Fruit fly (Drosophila melanogaster) Kc167 (cell line): ENCODE measurements around the gene Elal.

Source experiments
- Myc ChIP-seq: fragments of >200 bp; optimal IDR thresholded peaks from 2 replicates; lab custom pipeline; 2017; ENCODE audit warnings: missing external identifiers
- insv ChIP-seq: fragments of >200 bp; optimal IDR thresholded peaks from 3 replicates; lab custom pipeline; 2018; ENCODE audit warnings: missing external identifiers
- psq ChIP-seq: fragments of >200 bp; optimal IDR thresholded peaks from 2 replicates; lab custom pipeline; 2017; ENCODE audit warnings: missing external identifiers

DNA sequence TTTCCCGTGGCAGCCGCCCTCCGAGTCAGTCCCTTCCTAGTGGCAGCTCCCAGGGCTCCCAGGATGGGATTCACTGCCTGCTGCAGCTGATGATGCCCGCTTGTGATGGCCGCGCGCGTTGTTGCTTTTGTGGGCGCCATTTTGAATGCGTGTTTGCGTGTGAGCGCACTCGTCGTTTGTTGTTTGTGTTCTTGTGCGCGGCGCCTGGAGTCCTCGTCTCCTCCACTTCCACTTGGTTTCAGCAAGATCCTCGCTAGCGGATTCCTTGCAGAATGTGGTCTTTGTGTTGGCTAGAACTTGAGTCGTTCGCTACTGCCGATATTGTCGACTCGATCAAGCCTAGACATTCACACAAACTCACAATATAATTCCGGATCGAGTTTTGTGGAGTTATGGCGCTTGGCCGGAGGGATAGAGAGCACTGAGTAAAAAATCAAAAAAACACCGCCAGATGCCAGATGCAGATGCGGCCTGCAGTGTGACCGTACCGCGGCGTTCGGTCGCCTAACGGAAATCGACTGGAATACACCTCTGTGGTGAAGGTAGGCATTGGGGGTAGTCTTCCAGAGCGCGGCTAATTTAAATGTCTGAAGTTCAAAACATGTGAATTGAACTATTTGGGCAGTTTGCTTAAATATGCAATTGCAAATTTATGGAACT is 5.4 kb downstream of the Elal start, which contains the start of gene CycB3:
- no peak for TF ChIP-seq insv
- TF ChIP-seq Myc (lab: Kevin White, UChicago) = no peak
- no peak for TF ChIP-seq psq (lab: Kevin White, UChicago)
